Worm (Caenorhabditis elegans) whole organism, L1 larva: ENCODE data around the gene lury-1.

Experiments
- C16A3.4 ChIP-seq: fragments of 150-350 bp; optimal IDR thresholded peaks from 2 replicates; lab custom pipeline; 2014; ENCODE audit warnings: missing biosample characterization, missing genetic modification characterization
- blmp-1 ChIP-seq: fragments of 150-350 bp; optimal IDR thresholded peaks from 2 replicates; lab custom pipeline; 2014; ENCODE audit warnings: missing biosample characterization, missing genetic modification characterization
- ces-1 ChIP-seq: fragments of 150-350 bp; optimal IDR thresholded peaks from 2 replicates; lab custom pipeline; 2014; ENCODE audit warnings: missing biosample characterization, missing genetic modification reagents, missing genetic modification characterization
- efl-1 ChIP-seq, 4 experiments: fragments of 150-350 bp; optimal IDR thresholded peaks in 3 of 4; peaks in 1 of 4; 1 replicate in 1 of 4; 2 replicates in 3 of 4; lab custom pipeline; 2014; ENCODE audit warnings: missing biosample characterization in 2 of 4, missing genetic modification characterization in 2 of 4, missing genetic modification reagents in 2 of 4
- fkh-10 ChIP-seq: sonication (generic microtip); optimal IDR thresholded peaks from 2 replicates; lab custom pipeline; 2017; ENCODE audit warnings: missing biosample characterization, missing genetic modification reagents, missing genetic modification characterization
- nhr-237 ChIP-seq: fragments of 150-350 bp; optimal IDR thresholded peaks from 2 replicates; lab custom pipeline; 2014; ENCODE audit warnings: missing biosample characterization, missing genetic modification characterization
- nhr-28 ChIP-seq: fragments of 150-350 bp; optimal IDR thresholded peaks from 2 replicates; lab custom pipeline; 2014; ENCODE audit warnings: missing biosample characterization, missing genetic modification characterization
- skn-1 ChIP-seq: fragments of 150-350 bp; optimal IDR thresholded peaks from 2 replicates; lab custom pipeline; 2014; ENCODE audit warnings: missing biosample characterization, missing genetic modification characterization
- sox-4 ChIP-seq: sonication (generic microtip); optimal IDR thresholded peaks from 2 replicates; lab custom pipeline; 2016; ENCODE audit warnings: missing genetic modification characterization, missing compliant biosample characterization
- tbx-2 ChIP-seq: sonication (generic microtip); optimal IDR thresholded peaks from 2 replicates; lab custom pipeline; 2016; ENCODE audit warnings: missing genetic modification characterization, missing compliant biosample characterization
- tlp-1 ChIP-seq: fragments of 150-350 bp; optimal IDR thresholded peaks from 2 replicates; lab custom pipeline; 2014; ENCODE audit warnings: missing biosample characterization, missing genetic modification characterization
- unc-130 ChIP-seq: fragments of 150-350 bp; optimal IDR thresholded peaks from 2 replicates; lab custom pipeline; 2017; ENCODE audit warnings: missing biosample characterization, missing genetic modification characterization, inconsistent platforms
- unc-62 ChIP-seq: fragments of 150-350 bp; optimal IDR thresholded peaks from 2 replicates; lab custom pipeline; 2014; ENCODE audit warnings: missing biosample characterization, missing genetic modification reagents, missing genetic modification characterization
- unc-86 ChIP-seq: sonication (generic microtip); optimal IDR thresholded peaks from 2 replicates; lab custom pipeline; 2016; ENCODE audit warnings: missing genetic modification characterization, missing compliant biosample characterization

DNA sequence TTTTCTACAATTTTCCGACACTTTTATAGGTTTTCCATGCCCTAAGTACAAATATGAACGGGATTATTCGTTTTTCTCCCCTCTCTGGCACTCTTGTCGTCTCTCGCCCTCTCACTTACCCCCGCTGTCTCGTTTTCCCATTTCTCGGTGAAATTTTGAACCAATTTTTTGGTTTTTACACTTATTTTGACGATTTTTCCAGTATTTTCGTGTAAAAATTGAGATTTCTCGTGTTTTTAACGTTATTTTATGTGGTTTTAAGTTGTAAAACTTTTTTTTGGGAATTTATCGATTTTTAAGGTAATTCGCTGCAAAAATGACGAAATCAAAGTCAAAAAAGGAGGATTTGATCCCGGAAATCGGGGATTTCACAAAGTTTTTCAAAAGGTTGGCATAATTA is 33.6 kb upstream of the lury-1 start, which contains the start of gene Y75B8A.7:
- no peak for TF ChIP-seq tbx-2 (tag; lab: Kevin White, UChicago)
- TF ChIP-seq nhr-28 (tag; lab: Kevin White, UChicago), result no peak
- no peak for TF ChIP-seq fkh-10 (GFP tag; lab: Kevin White, UChicago)
- TF ChIP-seq blmp-1 (tag; lab: Kevin White, UChicago), result no peak
- TF ChIP-seq nhr-237 (tag; lab: Kevin White, UChicago), result no peak
- TF ChIP-seq unc-62, result no peak
- TF ChIP-seq sox-4 (tag; lab: Kevin White, UChicago), result no peak
- TF ChIP-seq C16A3.4 (tag; lab: Kevin White, UChicago), result no peak
- no peak for TF ChIP-seq unc-86
- no peak for TF ChIP-seq skn-1 (tag; lab: Kevin White, UChicago)
- no peak for TF ChIP-seq tlp-1
- no peak for TF ChIP-seq unc-130 (tag; lab: Kevin White, UChicago)
- TF ChIP-seq efl-1 (optimal IDR thresholded peaks at IDR 0.05; lab: Kevin White, UChicago), result no peak
- TF ChIP-seq efl-1 (GFP tag; optimal IDR thresholded peaks at IDR 0.05 in 1 of 2; lab: Kevin White, UChicago), result no peak
- no peak for TF ChIP-seq ces-1 (GFP tag; lab: Kevin White, UChicago)
